Worm (Caenorhabditis elegans) whole organism, L2 larva: ENCODE measurements around the gene sph-1.

Source experiments
- aly-2 ChIP-seq: fragments of 150-350 bp; optimal IDR thresholded peaks from 2 replicates; lab custom pipeline; 2014; ENCODE audit warnings: missing biosample characterization, missing genetic modification characterization
- ceh-82 ChIP-seq: fragments of 150-350 bp; optimal IDR thresholded peaks from 2 replicates; lab custom pipeline; 2014; ENCODE audit warnings: missing biosample characterization, missing genetic modification characterization
- egl-27 ChIP-seq: sonication (generic microtip); optimal IDR thresholded peaks from 3 replicates; lab custom pipeline; 2017; ENCODE audit warnings: missing biosample characterization, missing genetic modification reagents, missing genetic modification characterization
- elt-1 ChIP-seq: fragments of 150-350 bp; optimal IDR thresholded peaks from 2 replicates; lab custom pipeline; 2014; ENCODE audit warnings: missing biosample characterization, missing genetic modification characterization
- elt-3 ChIP-seq: sonication (generic microtip); optimal IDR thresholded peaks from 2 replicates; lab custom pipeline; 2017; ENCODE audit warnings: missing biosample characterization, missing genetic modification characterization
- mbf-1 ChIP-seq: sonication (generic microtip); optimal IDR thresholded peaks from 2 replicates; lab custom pipeline; 2017; ENCODE audit warnings: missing biosample characterization, missing genetic modification characterization
- nhr-10 ChIP-seq: sonication (generic microtip); optimal IDR thresholded peaks from 2 replicates; lab custom pipeline; 2017; ENCODE audit warnings: missing biosample characterization, missing genetic modification characterization
- nhr-11 ChIP-seq: fragments of 150-350 bp; optimal IDR thresholded peaks from 2 replicates; lab custom pipeline; 2014; ENCODE audit warnings: missing biosample characterization, missing genetic modification characterization
- nhr-237 ChIP-seq: fragments of 150-350 bp; optimal IDR thresholded peaks from 2 replicates; lab custom pipeline; 2014; ENCODE audit warnings: missing biosample characterization, missing genetic modification characterization
- sma-9 ChIP-seq, 2 experiments: fragments of 150-350 bp in 1 of 2; sonication (generic microtip) in 1 of 2; optimal IDR thresholded peaks; 2 replicates each; lab custom pipeline; 2014 to 2016; ENCODE audit warnings: missing genetic modification characterization in 2 of 2, mild to moderate bottlenecking in 1 of 2, missing biosample characterization in 1 of 2, missing compliant biosample characterization in 1 of 2, missing genetic modification reagents in 1 of 2, moderate library complexity in 1 of 2
- snpc-4 ChIP-seq: fragments of 150-350 bp; optimal IDR thresholded peaks from 2 replicates; lab custom pipeline; 2014; ENCODE audit warnings: missing biosample characterization, missing genetic modification characterization
- unc-39 ChIP-seq: fragments of 150-350 bp; optimal IDR thresholded peaks from 2 replicates; lab custom pipeline; 2014; ENCODE audit warnings: missing biosample characterization, missing genetic modification characterization

ce11 chrIV:8102231-8102630 lies 31.1 kb downstream of the sph-1 start, which contains the start of gene Y42H9AR.5:
- TF ChIP-seq ceh-82 (tag; lab: Kevin White, UChicago) (no peak), mbf-1 (no peak), nhr-10 (tag; lab: Kevin White, UChicago) (no peak), nhr-237 (tag; lab: Kevin White, UChicago) (no peak), sma-9 (GFP tag; optimal IDR thresholded peaks at IDR 0.05; lab: Kevin White, UChicago) (no peak), sma-9 (tag; optimal IDR thresholded peaks at IDR 0.05; lab: Kevin White, UChicago) (no peak), unc-39 (no peak), snpc-4 (tag; lab: Kevin White, UChicago) (no peak), aly-2 (tag; lab: Kevin White, UChicago) (no peak), nhr-11 (tag; lab: Kevin White, UChicago) (no peak), elt-1 (tag; lab: Kevin White, UChicago) (no peak), egl-27 (tag; lab: Kevin White, UChicago) (no peak), elt-3 (tag; lab: Kevin White, UChicago) (no peak)
